Fruit fly (Drosophila melanogaster) whole organism, pupa: ENCODE results near the gene CG6005.

Source experiments
- CG10348 ChIP-seq: fragments of 200-800 bp; sonication (Bioruptor generic); IDR thresholded peaks from 2 replicates; pipeline ENCODE4 v1.3.6; 2022; ENCODE audit warnings: missing biosample characterization, missing genetic modification characterization
- CG17806 ChIP-seq: fragments of 200-800 bp; sonication (Bioruptor generic); optimal IDR thresholded peaks from 2 replicates; lab custom pipeline; 2018; ENCODE audit warnings: missing biosample characterization, mild to moderate bottlenecking, missing genetic modification characterization, moderate library complexity
- CG34367 ChIP-seq: fragments of 200-800 bp; sonication (Bioruptor generic); optimal IDR thresholded peaks from 2 replicates; lab custom pipeline; 2018; ENCODE audit warnings: missing biosample characterization, mild to moderate bottlenecking, missing genetic modification characterization
- D1 ChIP-seq: fragments of 200-800 bp; sonication (Bioruptor generic); optimal IDR thresholded peaks from 2 replicates; lab custom pipeline; 2018; ENCODE audit warnings: missing biosample characterization, mild to moderate bottlenecking, missing genetic modification characterization, moderate library complexity
- EcR ChIP-seq: fragments of 200-800 bp; sonication (Bioruptor generic); optimal IDR thresholded peaks from 3 replicates; lab custom pipeline; 2019; ENCODE audit warnings: missing biosample characterization, missing genetic modification characterization, mild to moderate bottlenecking, moderate library complexity, missing genetic modification reagents
- Pif1B ChIP-seq: fragments of 200-800 bp; sonication (Bioruptor generic); optimal IDR thresholded peaks from 3 replicates; lab custom pipeline; 2016; ENCODE audit warnings: missing biosample characterization, missing genetic modification characterization
- fd96Ca ChIP-seq: fragments of 200-800 bp; sonication (Bioruptor generic); IDR thresholded peaks from 3 replicates; pipeline ENCODE4 v1.3.6; 2022; ENCODE audit warnings: missing biosample characterization, missing genetic modification characterization

dm6 chr3R:19052475-19052874, 28.6 kb upstream of the CG6005 start:
- TF ChIP-seq D1 (tag; lab: Kevin White, UChicago) (no peak), EcR (GFP tag; lab: Kevin White, UChicago) (no peak), CG10348 (GFP tag; lab: Robert Waterston, UW) (no peak), Pif1B (no peak), CG17806 (tag; lab: Kevin White, UChicago) (no peak), CG34367 (tag; lab: Kevin White, UChicago) (no peak), fd96Ca (no peak)
